Fruit fly (Drosophila melanogaster) Kc167 (cell line): ENCODE measurements around the gene CG11600.

Experiments
- Myc ChIP-seq: fragments of >200 bp; optimal IDR thresholded peaks from 2 replicates; lab custom pipeline; 2017; ENCODE audit warnings: missing external identifiers
- Sin3A ChIP-seq: fragments of >200 bp; optimal IDR thresholded peaks from 2 replicates; lab custom pipeline; 2018; ENCODE audit warnings: missing external identifiers
- insv ChIP-seq: fragments of >200 bp; optimal IDR thresholded peaks from 3 replicates; lab custom pipeline; 2018; ENCODE audit warnings: missing external identifiers
- psq ChIP-seq: fragments of >200 bp; optimal IDR thresholded peaks from 2 replicates; lab custom pipeline; 2017; ENCODE audit warnings: missing external identifiers
- ttk ChIP-seq: sonication (Bioruptor generic); optimal IDR thresholded peaks from 2 replicates; lab custom pipeline; 2017; ENCODE audit warnings: missing external identifiers

dm6 chr3R:12630369-12630768, 6.0 kb upstream of the CG11600 start, which contains the start of gene Not10:
- TF ChIP-seq psq (lab: Kevin White, UChicago) (no peak), Sin3A (lab: Kevin White, UChicago) (no peak), Myc (lab: Kevin White, UChicago) (no peak), insv (no peak), ttk (lab: Kevin White, UChicago) (no peak)
